Fruit fly (Drosophila melanogaster) whole organism, embryonic: ENCODE results near the gene CG2962.

Source experiments
- C15 ChIP-seq: fragments of 200-800 bp; sonication (Bioruptor generic); IDR thresholded peaks from 3 replicates; pipeline ENCODE4 v1.3.6; 2022; ENCODE audit warnings: missing biosample characterization, missing genetic modification characterization
- CG10321 ChIP-seq: fragments of 200-800 bp; sonication (Bioruptor generic); IDR thresholded peaks from 2 replicates; pipeline ENCODE4 v1.3.6; 2022; ENCODE audit warnings: missing biosample characterization, missing genetic modification characterization
- CG12155 ChIP-seq: fragments of 200-800 bp; sonication (Bioruptor generic); optimal IDR thresholded peaks from 3 replicates; lab custom pipeline; 2016; ENCODE audit warnings: missing biosample characterization, missing genetic modification characterization
- CG12391 ChIP-seq: fragments of 200-800 bp; sonication (Bioruptor generic); optimal IDR thresholded peaks from 3 replicates; lab custom pipeline; 2018; ENCODE audit warnings: missing biosample characterization, mild to moderate bottlenecking, missing genetic modification characterization, moderate library complexity
- CG13296 ChIP-seq: fragments of 200-800 bp; sonication (Bioruptor generic); optimal IDR thresholded peaks from 3 replicates; lab custom pipeline; 2018; ENCODE audit warnings: missing biosample characterization, mild to moderate bottlenecking, missing genetic modification characterization
- CG14441 ChIP-seq: fragments of 200-800 bp; sonication (Bioruptor generic); IDR thresholded peaks from 2 replicates; pipeline ENCODE4 v1.3.6; 2022; ENCODE audit warnings: missing biosample characterization, missing genetic modification characterization
- CG15514 ChIP-seq: fragments of 200-800 bp; sonication (Bioruptor generic); optimal IDR thresholded peaks from 3 replicates; lab custom pipeline; 2017; ENCODE audit warnings: missing biosample characterization, missing genetic modification characterization, mild to moderate bottlenecking, moderate library complexity, missing genetic modification reagents
- CG18011 ChIP-seq: fragments of 200-800 bp; sonication (Bioruptor generic); optimal IDR thresholded peaks from 2 replicates; lab custom pipeline; 2017; ENCODE audit warnings: missing biosample characterization, missing genetic modification characterization, mild to moderate bottlenecking, moderate library complexity, missing genotype
- CG1832 ChIP-seq: fragments of 200-800 bp; sonication (Bioruptor generic); optimal IDR thresholded peaks from 2 replicates; lab custom pipeline; 2017; ENCODE audit warnings: missing biosample characterization, mild to moderate bottlenecking, missing genetic modification characterization, inconsistent platforms
- CG18599 ChIP-seq: fragments of 200-800 bp; sonication (Bioruptor generic); optimal IDR thresholded peaks from 3 replicates; lab custom pipeline; 2017; ENCODE audit warnings: missing biosample characterization, missing genetic modification characterization, mild to moderate bottlenecking, moderate library complexity, missing genetic modification reagents
- CG30403 ChIP-seq: fragments of 200-800 bp; sonication (Bioruptor generic); optimal IDR thresholded peaks from 3 replicates; lab custom pipeline; 2016; ENCODE audit warnings: missing biosample characterization, missing genetic modification characterization
- CG3847 ChIP-seq: fragments of 200-800 bp; sonication (Bioruptor generic); IDR thresholded peaks from 2 replicates; pipeline ENCODE4 v1.3.6; 2022; ENCODE audit warnings: missing biosample characterization, missing genetic modification characterization
- CG4617 ChIP-seq: fragments of 200-800 bp; sonication (Bioruptor generic); optimal IDR thresholded peaks from 3 replicates; lab custom pipeline; 2016; ENCODE audit warnings: missing biosample characterization, missing genetic modification characterization, borderline replicate concordance
- CG6654 ChIP-seq: fragments of 200-800 bp; sonication (Bioruptor generic); optimal IDR thresholded peaks from 2 replicates; lab custom pipeline; 2017; ENCODE audit warnings: missing biosample characterization, mild to moderate bottlenecking, missing genetic modification characterization
- CG7357 ChIP-seq: fragments of 200-800 bp; sonication (Bioruptor generic); IDR thresholded peaks from 3 replicates; pipeline ENCODE4 v1.3.6; 2022; ENCODE audit warnings: missing biosample characterization, missing genetic modification characterization
- CG8388 ChIP-seq: fragments of 200-800 bp; sonication (Bioruptor generic); optimal IDR thresholded peaks from 2 replicates; lab custom pipeline; 2019; ENCODE audit warnings: missing biosample characterization, mild to moderate bottlenecking, missing genetic modification characterization, moderate library complexity
- CG8944 ChIP-seq: fragments of 200-800 bp; sonication (Bioruptor generic); optimal IDR thresholded peaks from 3 replicates; lab custom pipeline; 2016; ENCODE audit warnings: missing biosample characterization, missing genetic modification characterization
- Chrac-16 ChIP-seq: fragments of 200-800 bp; sonication (Bioruptor generic); optimal IDR thresholded peaks from 3 replicates; lab custom pipeline; 2016; ENCODE audit warnings: missing biosample characterization, missing genetic modification characterization
- Dek ChIP-seq: fragments of 200-800 bp; sonication (Bioruptor generic); optimal IDR thresholded peaks from 3 replicates; lab custom pipeline; 2019; ENCODE audit warnings: missing biosample characterization, mild to moderate bottlenecking, missing genetic modification characterization, moderate library complexity
- Dfd ChIP-seq, 2 experiments: fragments of >200 bp; optimal IDR thresholded peaks; 2 replicates each; lab custom pipeline; 2017; ENCODE audit warnings: missing biosample characterization in 2 of 2, missing genetic modification characterization in 2 of 2
- Drgx ChIP-seq: fragments of 200-800 bp; sonication (Bioruptor generic); IDR thresholded peaks from 2 replicates; pipeline ENCODE4 v1.3.6; 2022; ENCODE audit warnings: missing biosample characterization, missing genetic modification characterization
- Hmr ChIP-seq: fragments of 200-800 bp; sonication (Bioruptor generic); optimal IDR thresholded peaks from 3 replicates; lab custom pipeline; 2017; ENCODE audit warnings: mild to moderate bottlenecking, missing biosample characterization, missing genetic modification reagents, missing genetic modification characterization
- Hr39 ChIP-seq: fragments of >200 bp; optimal IDR thresholded peaks from 2 replicates; lab custom pipeline; 2017
- Kr ChIP-seq: fragments of 200-800 bp; sonication (Bioruptor generic); optimal IDR thresholded peaks from 2 replicates; lab custom pipeline; 2017; ENCODE audit warnings: missing biosample characterization, mild to moderate bottlenecking, missing genetic modification characterization
- NFAT ChIP-seq: fragments of 200-800 bp; sonication (Bioruptor generic); IDR thresholded peaks from 2 replicates; pipeline ENCODE4 v1.3.6; 2022; ENCODE audit warnings: missing biosample characterization, missing genetic modification characterization
- Nf-YC ChIP-seq: fragments of 200-800 bp; optimal IDR thresholded peaks from 3 replicates; lab custom pipeline; 2019; ENCODE audit warnings: missing biosample characterization, mild to moderate bottlenecking, missing genetic modification characterization, moderate library complexity
- br ChIP-seq: fragments of >200 bp; optimal IDR thresholded peaks from 2 replicates; lab custom pipeline; 2017
- cad ChIP-seq: fragments of >200 bp; optimal IDR thresholded peaks from 2 replicates; lab custom pipeline; 2017; ENCODE audit warnings: missing biosample characterization, missing genetic modification characterization
- cato ChIP-seq: fragments of 200-800 bp; sonication (Bioruptor generic); optimal IDR thresholded peaks from 2 replicates; lab custom pipeline; 2016; ENCODE audit warnings: missing biosample characterization, missing genetic modification characterization, borderline replicate concordance
- dmrt11E ChIP-seq: fragments of 200-800 bp; sonication (Bioruptor generic); optimal IDR thresholded peaks from 3 replicates; lab custom pipeline; 2018; ENCODE audit warnings: missing biosample characterization, mild to moderate bottlenecking, missing genetic modification characterization, moderate library complexity
- dpn ChIP-seq, 2 experiments: fragments of 200-800 bp; sonication (Bioruptor generic); optimal IDR thresholded peaks; 3 replicates each; lab custom pipeline; 2016; ENCODE audit warnings: missing biosample characterization in 2 of 2, missing genetic modification characterization in 2 of 2
- en ChIP-seq: fragments of 200-800 bp; sonication (Bioruptor generic); optimal IDR thresholded peaks from 2 replicates; lab custom pipeline; 2016; ENCODE audit warnings: missing biosample characterization, missing genetic modification characterization
- fd96Cb ChIP-seq: fragments of 200-800 bp; sonication (Bioruptor generic); optimal IDR thresholded peaks from 2 replicates; lab custom pipeline; 2018; ENCODE audit warnings: missing biosample characterization, mild to moderate bottlenecking, missing genetic modification characterization, moderate library complexity
- gcm ChIP-seq: fragments of 200-800 bp; sonication (Bioruptor generic); optimal IDR thresholded peaks from 2 replicates; lab custom pipeline; 2019; ENCODE audit warnings: missing biosample characterization, mild to moderate bottlenecking, missing genetic modification characterization, moderate library complexity
- gem ChIP-seq: fragments of 200-800 bp; sonication (Bioruptor generic); optimal IDR thresholded peaks from 2 replicates; lab custom pipeline; 2019; ENCODE audit warnings: missing biosample characterization, mild to moderate bottlenecking, missing genetic modification characterization, moderate library complexity
- grau ChIP-seq: fragments of 200-800 bp; optimal IDR thresholded peaks from 3 replicates; lab custom pipeline; 2019; ENCODE audit warnings: missing biosample characterization, mild to moderate bottlenecking, missing genetic modification characterization, moderate library complexity
- gsb ChIP-seq: fragments of 200-800 bp; sonication (Bioruptor generic); IDR thresholded peaks from 2 replicates; pipeline ENCODE4 v1.3.6; 2022; ENCODE audit warnings: missing biosample characterization, missing genetic modification characterization
- hbn ChIP-seq: fragments of 200-800 bp; sonication (Bioruptor generic); IDR thresholded peaks from 2 replicates; pipeline ENCODE4 v1.3.6; 2022; ENCODE audit warnings: missing biosample characterization, missing genetic modification characterization; ENCODE audit not compliant: partially characterized antibody
- inv ChIP-seq: fragments of 200-800 bp; sonication (Bioruptor generic); IDR thresholded peaks from 2 replicates; pipeline ENCODE4 v1.3.6; 2022; ENCODE audit warnings: missing biosample characterization, missing genetic modification characterization; ENCODE audit not compliant: partially characterized antibody
- jumu ChIP-seq: fragments of 200-800 bp; sonication (Bioruptor generic); optimal IDR thresholded peaks from 3 replicates; lab custom pipeline; 2016; ENCODE audit warnings: missing biosample characterization, missing genetic modification characterization
- kay ChIP-seq: fragments of 200-800 bp; sonication (Bioruptor generic); optimal IDR thresholded peaks from 2 replicates; lab custom pipeline; 2016; ENCODE audit warnings: missing biosample characterization, missing genetic modification characterization
- lmd ChIP-seq: fragments of 200-800 bp; sonication (Bioruptor generic); IDR thresholded peaks from 2 replicates; pipeline ENCODE4 v1.3.6; 2022; ENCODE audit warnings: missing biosample characterization, missing genetic modification characterization
- mirr ChIP-seq: fragments of 200-800 bp; sonication (Bioruptor generic); optimal IDR thresholded peaks from 3 replicates; lab custom pipeline; 2018; ENCODE audit warnings: missing biosample characterization, mild to moderate bottlenecking, missing genetic modification characterization
- mld ChIP-seq: fragments of 200-800 bp; sonication (Bioruptor generic); IDR thresholded peaks from 3 replicates; pipeline ENCODE4 v1.3.6; 2022; ENCODE audit warnings: missing biosample characterization, missing genetic modification characterization; ENCODE audit not compliant: partially characterized antibody
- pfk ChIP-seq: fragments of 200-800 bp; sonication (Bioruptor generic); optimal IDR thresholded peaks from 2 replicates; lab custom pipeline; 2018; ENCODE audit warnings: missing biosample characterization, mild to moderate bottlenecking, missing genetic modification characterization, moderate library complexity
- slbo ChIP-seq: fragments of 200-800 bp; sonication (Bioruptor generic); IDR thresholded peaks from 2 replicates; pipeline ENCODE4 v1.3.6; 2022; ENCODE audit warnings: missing biosample characterization, missing genetic modification characterization
- slou ChIP-seq: fragments of 200-800 bp; sonication (Bioruptor generic); optimal IDR thresholded peaks from 3 replicates; lab custom pipeline; 2016; ENCODE audit warnings: missing biosample characterization, missing genetic modification characterization
- twi ChIP-seq: fragments of 200-800 bp; optimal IDR thresholded peaks from 2 replicates; lab custom pipeline; 2019; ENCODE audit warnings: missing biosample characterization, mild to moderate bottlenecking, missing genetic modification characterization, moderate library complexity
- unpg ChIP-seq: fragments of 200-800 bp; sonication (Bioruptor generic); optimal IDR thresholded peaks from 3 replicates; lab custom pipeline; 2018; ENCODE audit warnings: missing biosample characterization, mild to moderate bottlenecking, missing genetic modification characterization, moderate library complexity
- vfl ChIP-seq: fragments of 200-800 bp; sonication (Bioruptor generic); optimal IDR thresholded peaks from 2 replicates; lab custom pipeline; 2016; ENCODE audit warnings: missing biosample characterization, missing genetic modification characterization
- vvl ChIP-seq: fragments of 200-800 bp; sonication (Bioruptor generic); IDR thresholded peaks from 2 replicates; pipeline ENCODE4 v1.3.6; 2022; ENCODE audit warnings: missing biosample characterization, missing genetic modification characterization

The CG2962 gene

dm6 chrX:10232497-10232896 is 16.1 kb upstream of the CG2962 start (continued):
- peak; percentile 39 for TF ChIP-seq cato (GFP tag; lab: Kevin White, UChicago)
- peak; percentile 29; the same call in 1 of the 2 replicates for TF ChIP-seq NFAT
- peak; percentile 51 for TF ChIP-seq CG18011 (GFP tag; lab: Kevin White, UChicago)
- TF ChIP-seq CG7357 (GFP tag; lab: Robert Waterston, UW) = 0 out of 3 replicates have a peak, but pooled peaks have one; percentile 40
- TF ChIP-seq CG6654 (GFP tag; lab: Kevin White, UChicago) = peak; percentile 18
- no peak for TF ChIP-seq pfk
- no peak for TF ChIP-seq C15 (GFP tag; lab: Robert Waterston, UW)
- no peak for TF ChIP-seq Dfd (GFP tag; optimal IDR thresholded peaks at IDR 0.05; lab: Kevin White, UChicago)
- no peak for TF ChIP-seq br
- peak; percentile 56 for TF ChIP-seq Chrac-16
- TF ChIP-seq gsb (GFP tag; lab: Robert Waterston, UW) = 0 out of 2 replicates have a peak, but pooled peaks have one; percentile 23
- TF ChIP-seq CG1832 (GFP tag; lab: Kevin White, UChicago) = no peak
- TF ChIP-seq CG13296 (GFP tag; lab: Kevin White, UChicago) = peak; percentile 80
- peak; percentile 22 for TF ChIP-seq CG4617 (GFP tag; lab: Kevin White, UChicago)
- TF ChIP-seq CG8388 (GFP tag; lab: Kevin White, UChicago) = peak; percentile 83
- no peak for TF ChIP-seq hbn (GFP tag; lab: Robert Waterston, UW)
- TF ChIP-seq Kr (GFP tag; lab: Kevin White, UChicago) = no peak
- no peak for TF ChIP-seq inv (GFP tag; lab: Robert Waterston, UW)
- TF ChIP-seq fd96Cb (tag; lab: Kevin White, UChicago) = peak; percentile 73
- TF ChIP-seq slbo (GFP tag; lab: Robert Waterston, UW) = peak; percentile 72
- peak; percentile 44 for TF ChIP-seq CG8944 (GFP tag; lab: Kevin White, UChicago)
- no peak for TF ChIP-seq mld
- peak; percentile 52 for TF ChIP-seq vvl
- peak; percentile 50; the same call in 1 of the 2 replicates for TF ChIP-seq CG3847 (GFP tag; lab: Robert Waterston, UW)
- TF ChIP-seq Dek (tag; lab: Kevin White, UChicago) = peak; percentile 75
- TF ChIP-seq mirr (GFP tag; lab: Kevin White, UChicago) = no peak
- TF ChIP-seq unpg (GFP tag; lab: Kevin White, UChicago) = peak; percentile 89
- no peak; the same call in 1 of the 2 replicates for TF ChIP-seq Drgx (GFP tag; lab: Robert Waterston, UW)
- peak; percentile 37 for TF ChIP-seq twi (tag; lab: Kevin White, UChicago)
- TF ChIP-seq dmrt11E (tag; lab: Kevin White, UChicago) = no peak
- peak; percentile 81 for TF ChIP-seq gcm (GFP tag; lab: Kevin White, UChicago)
- TF ChIP-seq CG18599 (GFP tag; lab: Kevin White, UChicago) = peak; percentile 42
- peak; percentile 52 for TF ChIP-seq CG12155 (GFP tag; lab: Kevin White, UChicago)
- TF ChIP-seq Hr39 (lab: Kevin White, UChicago) = no peak
- TF ChIP-seq kay (GFP tag; lab: Kevin White, UChicago) = peak; percentile 43
- peak; percentile 93 for TF ChIP-seq gem (tag; lab: Kevin White, UChicago)
- TF ChIP-seq CG30403 (GFP tag; lab: Kevin White, UChicago) = peak; percentile 83
- TF ChIP-seq en (GFP tag; lab: Kevin White, UChicago) = peak; percentile 8
- peak; percentile 71 for TF ChIP-seq CG14441 (GFP tag; lab: Robert Waterston, UW)
- peak; percentile 85 for TF ChIP-seq CG12391 (tag; lab: Kevin White, UChicago)
- TF ChIP-seq cad (GFP tag; lab: Kevin White, UChicago) = no peak
- TF ChIP-seq lmd (GFP tag; lab: Robert Waterston, UW) = peak; percentile 78
- TF ChIP-seq CG10321 (GFP tag; lab: Robert Waterston, UW) = peak; percentile 51; the same call in 1 of the 2 replicates
- TF ChIP-seq slou (GFP tag; lab: Kevin White, UChicago) = peak; percentile 32
- TF ChIP-seq Nf-YC (tag; lab: Kevin White, UChicago) = peak; percentile 67
- peak; percentile 28 for TF ChIP-seq vfl (GFP tag; lab: Kevin White, UChicago)
- peak; percentile 87 for TF ChIP-seq grau
- TF ChIP-seq CG15514 = peak; percentile 47
- peak; percentile 54 to 72 for TF ChIP-seq dpn (GFP tag; optimal IDR thresholded peaks at IDR 0.05; lab: Kevin White, UChicago)
- peak; percentile 40 for TF ChIP-seq Hmr (GFP tag; lab: Kevin White, UChicago)
- peak; percentile 28 for TF ChIP-seq jumu (GFP tag; lab: Kevin White, UChicago)
